Fruit fly (Drosophila melanogaster) whole organism, embryonic: Measurements from ENCODE around the gene UGP.

Experiments used
- ATbp ChIP-seq: fragments of 200-800 bp; sonication (Bioruptor generic); optimal IDR thresholded peaks from 2 replicates; lab custom pipeline; 2017; ENCODE audit warnings: missing biosample characterization, mild to moderate bottlenecking, missing genetic modification characterization, missing genetic modification reagents
- Ada2b ChIP-seq: fragments of 200-800 bp; sonication (Bioruptor generic); IDR thresholded peaks from 2 replicates; pipeline ENCODE4 v1.3.6; 2022; ENCODE audit warnings: missing biosample characterization, missing genetic modification characterization
- BtbVII ChIP-seq: fragments of 200-800 bp; sonication (Bioruptor generic); optimal IDR thresholded peaks from 3 replicates; lab custom pipeline; 2017; ENCODE audit warnings: missing biosample characterization, mild to moderate bottlenecking, missing genetic modification characterization
- Bteb2 ChIP-seq: fragments of 200-800 bp; sonication (Bioruptor generic); optimal IDR thresholded peaks from 2 replicates; lab custom pipeline; 2016; ENCODE audit warnings: missing biosample characterization, missing genetic modification characterization
- CG1024 ChIP-seq: fragments of 200-800 bp; sonication (Bioruptor generic); IDR thresholded peaks from 2 replicates; pipeline ENCODE4 v1.3.6; 2022; ENCODE audit warnings: missing biosample characterization, missing genetic modification characterization
- CG13287 ChIP-seq: fragments of 200-800 bp; sonication (Bioruptor generic); IDR thresholded peaks from 2 replicates; pipeline ENCODE4 v1.3.6; 2022; ENCODE audit warnings: missing biosample characterization, missing genetic modification characterization; ENCODE audit not compliant: partially characterized antibody
- CG13424 ChIP-seq: fragments of 200-800 bp; sonication (Bioruptor generic); optimal IDR thresholded peaks from 2 replicates; lab custom pipeline; 2019; ENCODE audit warnings: missing biosample characterization, mild to moderate bottlenecking, missing genetic modification characterization, moderate library complexity
- CG1647 ChIP-seq: fragments of 200-800 bp; sonication (Bioruptor generic); optimal IDR thresholded peaks from 3 replicates; lab custom pipeline; 2016; ENCODE audit warnings: missing biosample characterization, missing genetic modification characterization
- CG16813 ChIP-seq: fragments of 200-800 bp; sonication (Bioruptor generic); IDR thresholded peaks from 3 replicates; pipeline ENCODE4 v1.3.6; 2022; ENCODE audit warnings: missing biosample characterization, missing genetic modification characterization; ENCODE audit not compliant: partially characterized antibody
- CG16863 ChIP-seq: fragments of 200-800 bp; sonication (Bioruptor generic); optimal IDR thresholded peaks from 3 replicates; lab custom pipeline; 2016; ENCODE audit warnings: missing biosample characterization, missing genetic modification characterization
- CG1792 ChIP-seq: fragments of 200-800 bp; sonication (Bioruptor generic); optimal IDR thresholded peaks from 2 replicates; lab custom pipeline; 2016; ENCODE audit warnings: missing biosample characterization, missing genetic modification characterization
- CG18011 ChIP-seq: fragments of 200-800 bp; sonication (Bioruptor generic); optimal IDR thresholded peaks from 2 replicates; lab custom pipeline; 2017; ENCODE audit warnings: missing biosample characterization, missing genetic modification characterization, mild to moderate bottlenecking, moderate library complexity, missing genotype
- CG30020 ChIP-seq: fragments of 200-800 bp; optimal IDR thresholded peaks from 2 replicates; lab custom pipeline; 2019; ENCODE audit warnings: missing biosample characterization, mild to moderate bottlenecking, missing genetic modification characterization, moderate library complexity
- CG30403 ChIP-seq: fragments of 200-800 bp; sonication (Bioruptor generic); optimal IDR thresholded peaks from 3 replicates; lab custom pipeline; 2016; ENCODE audit warnings: missing biosample characterization, missing genetic modification characterization
- CG33213 ChIP-seq: fragments of 200-800 bp; sonication (Bioruptor generic); optimal IDR thresholded peaks from 3 replicates; lab custom pipeline; 2016; ENCODE audit warnings: missing biosample characterization, missing genetic modification characterization
- CG33557 ChIP-seq: fragments of 200-800 bp; sonication (Bioruptor generic); optimal IDR thresholded peaks from 2 replicates; lab custom pipeline; 2019; ENCODE audit warnings: missing biosample characterization, mild to moderate bottlenecking, missing genetic modification characterization, moderate library complexity
- CG6254 ChIP-seq: fragments of 200-800 bp; sonication (Bioruptor generic); optimal IDR thresholded peaks from 3 replicates; lab custom pipeline; 2017; ENCODE audit warnings: mild to moderate bottlenecking, missing biosample characterization, missing genetic modification reagents, missing genetic modification characterization
- CG7963 ChIP-seq: fragments of 200-800 bp; sonication (Bioruptor generic); IDR thresholded peaks from 3 replicates; pipeline ENCODE4 v1.3.6; 2022; ENCODE audit warnings: missing biosample characterization, missing genetic modification characterization; ENCODE audit not compliant: partially characterized antibody
- CG8765 ChIP-seq: fragments of 200-800 bp; sonication (Bioruptor generic); IDR thresholded peaks from 2 replicates; pipeline ENCODE4 v1.3.6; 2022; ENCODE audit warnings: missing biosample characterization, missing genetic modification characterization
- CG9876 ChIP-seq: fragments of 200-800 bp; sonication (Bioruptor generic); optimal IDR thresholded peaks from 2 replicates; lab custom pipeline; 2016; ENCODE audit warnings: missing biosample characterization, missing genetic modification characterization
- Chrac-16 ChIP-seq: fragments of 200-800 bp; sonication (Bioruptor generic); optimal IDR thresholded peaks from 3 replicates; lab custom pipeline; 2016; ENCODE audit warnings: missing biosample characterization, missing genetic modification characterization
- CoRest ChIP-seq: fragments of 200-800 bp; sonication (Bioruptor generic); optimal IDR thresholded peaks from 3 replicates; lab custom pipeline; 2018; ENCODE audit warnings: missing biosample characterization, mild to moderate bottlenecking, missing genetic modification characterization, moderate library complexity
- Dref ChIP-seq: fragments of 200-800 bp; sonication (Bioruptor generic); IDR thresholded peaks from 2 replicates; pipeline ENCODE4 v1.3.6; 2022; ENCODE audit warnings: missing biosample characterization, missing genetic modification characterization
- E2f1 ChIP-seq: fragments of 200-800 bp; sonication (Bioruptor generic); IDR thresholded peaks from 2 replicates; pipeline ENCODE4 v1.3.6; 2022; ENCODE audit warnings: missing biosample characterization, missing genetic modification characterization
- Ets65A ChIP-seq: fragments of 200-800 bp; sonication (Bioruptor generic); peaks from one replicate; lab custom pipeline; 2016; ENCODE audit warnings: missing biosample characterization, missing genetic modification characterization
- Hmr ChIP-seq: fragments of 200-800 bp; sonication (Bioruptor generic); optimal IDR thresholded peaks from 3 replicates; lab custom pipeline; 2017; ENCODE audit warnings: mild to moderate bottlenecking, missing biosample characterization, missing genetic modification reagents, missing genetic modification characterization
- Jarid2 ChIP-seq: fragments of 200-800 bp; sonication (Bioruptor generic); optimal IDR thresholded peaks from 3 replicates; lab custom pipeline; 2017; ENCODE audit warnings: mild to moderate bottlenecking, missing biosample characterization, missing genetic modification reagents, missing genetic modification characterization
- NfI ChIP-seq: fragments of 200-800 bp; sonication (Bioruptor generic); optimal IDR thresholded peaks from 3 replicates; lab custom pipeline; 2018; ENCODE audit warnings: missing biosample characterization, mild to moderate bottlenecking, missing genetic modification characterization, moderate library complexity
- aop ChIP-seq: fragments of 200-800 bp; sonication (Bioruptor generic); IDR thresholded peaks from 2 replicates; pipeline ENCODE4 v1.3.6; 2022; ENCODE audit warnings: missing biosample characterization, missing genetic modification characterization
- ara ChIP-seq: fragments of 200-800 bp; sonication (Bioruptor generic); IDR thresholded peaks from 2 replicates; pipeline ENCODE4 v1.3.6; 2022; ENCODE audit warnings: missing biosample characterization, missing genetic modification characterization
- br ChIP-seq: fragments of >200 bp; optimal IDR thresholded peaks from 2 replicates; lab custom pipeline; 2017
- ci ChIP-seq: fragments of 200-800 bp; sonication (Bioruptor generic); IDR thresholded peaks from 3 replicates; pipeline ENCODE4 v1.3.6; 2022; ENCODE audit warnings: missing biosample characterization, missing genetic modification characterization
- corto ChIP-seq: fragments of 200-800 bp; sonication (Bioruptor generic); optimal IDR thresholded peaks from 2 replicates; lab custom pipeline; 2016; ENCODE audit warnings: missing biosample characterization, mild to moderate bottlenecking, missing genetic modification characterization, moderate library complexity
- crol ChIP-seq: fragments of 200-800 bp; sonication (Bioruptor generic); IDR thresholded peaks from 2 replicates; pipeline ENCODE4 v1.3.6; 2022; ENCODE audit warnings: missing biosample characterization, missing genetic modification characterization
- danr ChIP-seq: fragments of 200-800 bp; sonication (Bioruptor generic); IDR thresholded peaks from 2 replicates; pipeline ENCODE4 v1.3.6; 2022; ENCODE audit warnings: missing biosample characterization, missing genetic modification characterization
- disco-r ChIP-seq: fragments of 200-800 bp; sonication (Bioruptor generic); optimal IDR thresholded peaks from 2 replicates; lab custom pipeline; 2016; ENCODE audit warnings: missing biosample characterization, missing genetic modification characterization
- ewg ChIP-seq: fragments of 200-800 bp; sonication (Bioruptor generic); optimal IDR thresholded peaks from 3 replicates; lab custom pipeline; 2017; ENCODE audit warnings: mild to moderate bottlenecking, missing biosample characterization, missing genetic modification reagents, missing genetic modification characterization
- gfzf ChIP-seq: fragments of 200-800 bp; sonication (Bioruptor generic); optimal IDR thresholded peaks from 2 replicates; lab custom pipeline; 2016; ENCODE audit warnings: missing biosample characterization, mild to moderate bottlenecking, missing genetic modification characterization, moderate library complexity
- her ChIP-seq: fragments of 200-800 bp; sonication (Bioruptor generic); optimal IDR thresholded peaks from 2 replicates; lab custom pipeline; 2016; ENCODE audit warnings: missing biosample characterization, missing genetic modification characterization
- maf-S ChIP-seq: fragments of 200-800 bp; sonication (Bioruptor generic); optimal IDR thresholded peaks from 2 replicates; lab custom pipeline; 2016; ENCODE audit warnings: missing biosample characterization, missing genetic modification characterization
- pb ChIP-seq: fragments of 200-800 bp; sonication (Bioruptor generic); optimal IDR thresholded peaks from 3 replicates; lab custom pipeline; 2016; ENCODE audit warnings: missing biosample characterization, missing genetic modification characterization
- pho ChIP-seq: fragments of 200-800 bp; sonication (Bioruptor generic); optimal IDR thresholded peaks from 2 replicates; lab custom pipeline; 2016; ENCODE audit warnings: missing biosample characterization, missing genetic modification characterization
- ro ChIP-seq: fragments of 200-800 bp; sonication (Bioruptor generic); IDR thresholded peaks from 2 replicates; pipeline ENCODE4 v1.3.6; 2022; ENCODE audit warnings: missing biosample characterization, missing genetic modification characterization
- salm ChIP-seq: fragments of 200-800 bp; sonication (Bioruptor generic); optimal IDR thresholded peaks from 2 replicates; lab custom pipeline; 2018; ENCODE audit warnings: missing biosample characterization, mild to moderate bottlenecking, missing genetic modification characterization
- sna ChIP-seq: fragments of 200-800 bp; sonication (Bioruptor generic); IDR thresholded peaks from 2 replicates; pipeline ENCODE4 v1.3.6; 2022; ENCODE audit warnings: missing biosample characterization, missing genetic modification characterization; ENCODE audit not compliant: partially characterized antibody
- tll ChIP-seq, 2 experiments: fragments of 200-800 bp in 1 of 2; fragments of >200 bp in 1 of 2; sonication (Bioruptor generic) in 1 of 2; optimal IDR thresholded peaks; 2 replicates each; lab custom pipeline; 2017 to 2019; ENCODE audit warnings: missing biosample characterization in 2 of 2, missing genetic modification characterization in 2 of 2, mild to moderate bottlenecking in 1 of 2, moderate library complexity in 1 of 2
- usp ChIP-seq: fragments of >200 bp; optimal IDR thresholded peaks from 2 replicates; lab custom pipeline; 2017; ENCODE audit warnings: missing biosample characterization, missing genetic modification characterization
- vfl ChIP-seq: fragments of 200-800 bp; sonication (Bioruptor generic); optimal IDR thresholded peaks from 2 replicates; lab custom pipeline; 2016; ENCODE audit warnings: missing biosample characterization, missing genetic modification characterization
- zen ChIP-seq: fragments of 200-800 bp; sonication (Bioruptor generic); optimal IDR thresholded peaks from 3 replicates; lab custom pipeline; 2018; ENCODE audit warnings: missing biosample characterization, mild to moderate bottlenecking, missing genetic modification characterization, moderate library complexity

The UGP gene

dm6 chr3L:9377198-9378035 lies 18.7 kb upstream of the UGP start, which contains the start of gene Hsp26 (continued):
- TF ChIP-seq Bteb2 (GFP tag; lab: Kevin White, UChicago) (peak; percentile 83), sna (GFP tag; lab: Robert Waterston, UW) (no peak), CG33213 (GFP tag; lab: Kevin White, UChicago) (peak; percentile 72), E2f1 (GFP tag; lab: Robert Waterston, UW) (peak; percentile 86), ci (peak; percentile 96), crol (GFP tag; lab: Robert Waterston, UW) (no peak), Chrac-16 (GFP tag; lab: Kevin White, UChicago) (peak; percentile 75), Ada2b (GFP tag; lab: Robert Waterston, UW) (peak; percentile 84), gfzf (no peak), salm (tag; lab: Kevin White, UChicago) (peak; percentile 85), ewg (GFP tag; lab: Kevin White, UChicago) (peak; percentile 93), CG16813 (no peak), CG30403 (GFP tag; lab: Kevin White, UChicago) (peak; percentile 89), vfl (peak; percentile 70), BtbVII (GFP tag; lab: Kevin White, UChicago) (peak; percentile 68), pho (GFP tag; lab: Kevin White, UChicago) (peak; percentile 83), aop (no peak), Ets65A (GFP tag; lab: Kevin White, UChicago) (peak; percentile 91), ATbp (GFP tag; lab: Kevin White, UChicago) (peak; percentile 87), CG1024 (GFP tag; lab: Robert Waterston, UW) (peak; percentile 77), CG9876 (GFP tag; lab: Kevin White, UChicago) (peak; percentile 74), CG13287 (GFP tag; lab: Robert Waterston, UW) (no peak; the same call in 1 of the 2 replicates), CG13424 (tag; lab: Kevin White, UChicago) (peak; percentile 87), CG33557 (GFP tag; lab: Kevin White, UChicago) (peak; percentile 21), Jarid2 (GFP tag; lab: Kevin White, UChicago) (peak; percentile 75), br (no peak), NfI (GFP tag; lab: Kevin White, UChicago) (peak; percentile 77), ro (GFP tag; lab: Robert Waterston, UW) (peak; percentile 46; the same call in 1 of the 2 replicates), tll (GFP tag; optimal IDR thresholded peaks at IDR 0.05; lab: Kevin White, UChicago) (no peak), CG16863 (GFP tag; lab: Kevin White, UChicago) (peak; percentile 88), CG1792 (GFP tag; lab: Kevin White, UChicago) (peak; percentile 78), corto (peak; percentile 79), CG8765 (GFP tag; lab: Robert Waterston, UW) (peak; percentile 22; the same call in 1 of the 2 replicates), maf-S (GFP tag; lab: Kevin White, UChicago) (peak; percentile 77), disco-r (peak; percentile 83), usp (GFP tag; lab: Kevin White, UChicago) (no peak), ara (GFP tag; lab: Robert Waterston, UW) (peak; percentile 77), pb (GFP tag; lab: Kevin White, UChicago) (peak; percentile 54), danr (GFP tag; lab: Robert Waterston, UW) (peak; percentile 21; the same call in 1 of the 2 replicates), CG7963 (no peak), Dref (no peak), CG30020 (tag; lab: Kevin White, UChicago) (peak; percentile 46), CG6254 (GFP tag; lab: Kevin White, UChicago) (peak; percentile 71), her (GFP tag; lab: Kevin White, UChicago) (peak; percentile 87), CoRest (tag; lab: Kevin White, UChicago) (peak; percentile 81), Hmr (GFP tag; lab: Kevin White, UChicago) (peak; percentile 86), CG18011 (peak; percentile 62), CG1647 (GFP tag; lab: Kevin White, UChicago) (peak; percentile 58), zen (tag; lab: Kevin White, UChicago) (peak; percentile 24)
